Fruit fly (Drosophila melanogaster): Measurements from ENCODE around the gene Osi3.
A peak's percentile ranks its signal among the peaks of the same experiment; 100 is the strongest.

Osi3 gene

dm6 chr3R:6230298-6230697, 14.7 kb downstream of the Osi3 start:
- TF ChIP-seq vvl (GFP tag; IDR thresholded peaks at IDR 0.05) (peak; percentile 20; the same call in 1 of the 2 replicates), Awh (GFP tag; IDR thresholded peaks at IDR 0.05) (0 out of 2 replicates have a peak, but pooled peaks have one; percentile 41), CG10654 (GFP tag; optimal IDR thresholded peaks at IDR 0.05) (no peak), Blimp-1 (GFP tag; optimal IDR thresholded peaks at IDR 0.05) (peak; percentile 84), Rfx (GFP tag; IDR thresholded peaks at IDR 0.05) (no peak), sd (tag; optimal IDR thresholded peaks at IDR 0.05) (peak; percentile 87), abd-A (tag; optimal IDR thresholded peaks at IDR 0.05) (peak; percentile 47), Aef1 (GFP tag; IDR thresholded peaks at IDR 0.05) (no peak), Asciz (GFP tag; optimal IDR thresholded peaks at IDR 0.05) (no peak)

dm6 chr3R:6231391-6231790, 15.8 kb downstream of the Osi3 start:
- TF ChIP-seq CG6791 (GFP tag; IDR thresholded peaks at IDR 0.05; ENCODE audit: partially characterized antibody): no peak
- peak; percentile 76 for TF ChIP-seq abd-A (tag; optimal IDR thresholded peaks at IDR 0.05)
- TF ChIP-seq CG8478 (optimal IDR thresholded peaks at IDR 0.05): no peak
- no peak for TF ChIP-seq TFAM (GFP tag; optimal IDR thresholded peaks at IDR 0.05)
- TF ChIP-seq CG3838 (GFP tag; optimal IDR thresholded peaks at IDR 0.05): no peak
- TF ChIP-seq CG13287 (GFP tag; IDR thresholded peaks at IDR 0.05; ENCODE audit: partially characterized antibody): no peak
- no peak for TF ChIP-seq CG5180 (GFP tag; optimal IDR thresholded peaks at IDR 0.05)
- peak; percentile 84 for TF ChIP-seq pros (GFP tag; optimal IDR thresholded peaks at IDR 0.05)
- no peak for TF ChIP-seq CG13296 (GFP tag; optimal IDR thresholded peaks at IDR 0.05)
- TF ChIP-seq Dek (tag; optimal IDR thresholded peaks at IDR 0.05): no peak
- TF ChIP-seq stc (GFP tag; IDR thresholded peaks at IDR 0.05): no peak
- no peak for TF ChIP-seq CG17912 (GFP tag; optimal IDR thresholded peaks at IDR 0.05)
- TF ChIP-seq oc (tag; optimal IDR thresholded peaks at IDR 0.05): peak; percentile 36
- TF ChIP-seq lola (GFP tag; optimal IDR thresholded peaks at IDR 0.05): no peak
- no peak for TF ChIP-seq pum (GFP tag; optimal IDR thresholded peaks at IDR 0.05)
- peak; percentile 97 for TF ChIP-seq Blimp-1 (GFP tag; optimal IDR thresholded peaks at IDR 0.05)
- no peak for TF ChIP-seq nmo (GFP tag; optimal IDR thresholded peaks at IDR 0.05)
- TF ChIP-seq zen2 (GFP tag; IDR thresholded peaks at IDR 0.05; ENCODE audit: partially characterized antibody): no peak
- peak; percentile 91 for TF ChIP-seq Awh (GFP tag; IDR thresholded peaks at IDR 0.05)
- no peak for TF ChIP-seq CG32532 (GFP tag; IDR thresholded peaks at IDR 0.05)
- no peak for TF ChIP-seq Doc2 (GFP tag; IDR thresholded peaks at IDR 0.05)
- no peak for TF ChIP-seq nom (GFP tag; optimal IDR thresholded peaks at IDR 0.05)
- TF ChIP-seq sens (GFP tag): peak; percentile 47
- no peak for TF ChIP-seq Myb (GFP tag; optimal IDR thresholded peaks at IDR 0.05)
- no peak for TF ChIP-seq Hmx (GFP tag; optimal IDR thresholded peaks at IDR 0.05)
- TF ChIP-seq D19A (tag; optimal IDR thresholded peaks at IDR 0.05): no peak
- TF ChIP-seq row (GFP tag; IDR thresholded peaks at IDR 0.05): no peak
- no peak for TF ChIP-seq MESR4 (GFP tag; optimal IDR thresholded peaks at IDR 0.05)
- TF ChIP-seq CG14965 (GFP tag; optimal IDR thresholded peaks at IDR 0.05; ENCODE audit: borderline replicate concordance): no peak
- no peak for TF ChIP-seq pita (GFP tag; optimal IDR thresholded peaks at IDR 0.05)

dm6 chr3R:6233104-6233503, 17.5 kb downstream of the Osi3 start:
- peak; percentile 20 for TF ChIP-seq Asciz (GFP tag; optimal IDR thresholded peaks at IDR 0.05)
- TF ChIP-seq CG13424 (tag; optimal IDR thresholded peaks at IDR 0.05): peak; percentile 20
- TF ChIP-seq Sox102F (GFP tag; optimal IDR thresholded peaks at IDR 0.05): peak; percentile 52
- TF ChIP-seq ATbp (GFP tag; optimal IDR thresholded peaks at IDR 0.05): peak; percentile 9
- TF ChIP-seq eve (GFP tag; optimal IDR thresholded peaks at IDR 0.05): peak in 1 of 2 experiments; percentile 66
- TF ChIP-seq h (optimal IDR thresholded peaks at IDR 0.05): no peak
- no peak for TF ChIP-seq HmgD (GFP tag; optimal IDR thresholded peaks at IDR 0.05)
- TF ChIP-seq nmo (GFP tag; optimal IDR thresholded peaks at IDR 0.05): peak; percentile 15
- peak; percentile 5 for TF ChIP-seq Ssrp (tag; optimal IDR thresholded peaks at IDR 0.05)
- TF ChIP-seq Med (GFP tag): peak; percentile 43
- peak; percentile 30 for TF ChIP-seq CG2678 (tag; optimal IDR thresholded peaks at IDR 0.05)
- peak; percentile 44 for TF ChIP-seq Sox100B (GFP tag; optimal IDR thresholded peaks at IDR 0.05)
- peak; percentile 44 for TF ChIP-seq phol (tag; optimal IDR thresholded peaks at IDR 0.05)
- peak; percentile 19 for TF ChIP-seq CG18262 (tag; optimal IDR thresholded peaks at IDR 0.05)
- peak; percentile 6 for TF ChIP-seq Blimp-1 (GFP tag; optimal IDR thresholded peaks at IDR 0.05)
- peak; percentile 21 for TF ChIP-seq fd96Cb (tag; optimal IDR thresholded peaks at IDR 0.05)

Measured in whole organism, embryonic.